Worm (Caenorhabditis elegans) whole organism, young adult: ENCODE results near the gene K03B4.8.

Experiments
- ama-1 ChIP-seq, 3 experiments: fragments of 150-350 bp in 1 of 3; sonication (generic microtip) in 2 of 3; optimal IDR thresholded peaks; 2 replicates each; lab custom pipeline; 2014 to 2018; ENCODE audit warnings: missing biosample characterization in 2 of 3, missing genetic modification characterization in 2 of 3, missing genetic modification reagents in 2 of 3
- egl-44 ChIP-seq: fragments of 200-800 bp; sonication (Bioruptor generic); IDR thresholded peaks from 2 replicates; pipeline ENCODE4 v1.3.6; 2022; ENCODE audit warnings: missing genetic modification reagents, missing genetic modification characterization, missing compliant biosample characterization
- sea-2 ChIP-seq: fragments of 200-800 bp; sonication (Bioruptor generic); IDR thresholded peaks from 2 replicates; pipeline ENCODE4 v1.3.6; 2022; ENCODE audit warnings: missing genetic modification characterization, missing compliant biosample characterization
- snpc-4 ChIP-seq, 5 experiments: fragments of 150-350 bp in 1 of 5; sonication (generic microtip) in 4 of 5; optimal IDR thresholded peaks; 2 replicates each; lab custom pipeline; 2014 to 2018; ENCODE audit warnings: missing genetic modification characterization in 5 of 5, missing biosample characterization in 3 of 5, antibody characterized with exemption in 2 of 5, mild to moderate bottlenecking in 2 of 5, missing compliant biosample characterization in 2 of 5, missing genotype in 2 of 5, moderate library complexity in 2 of 5, missing genetic modification reagents in 1 of 5

DNA sequence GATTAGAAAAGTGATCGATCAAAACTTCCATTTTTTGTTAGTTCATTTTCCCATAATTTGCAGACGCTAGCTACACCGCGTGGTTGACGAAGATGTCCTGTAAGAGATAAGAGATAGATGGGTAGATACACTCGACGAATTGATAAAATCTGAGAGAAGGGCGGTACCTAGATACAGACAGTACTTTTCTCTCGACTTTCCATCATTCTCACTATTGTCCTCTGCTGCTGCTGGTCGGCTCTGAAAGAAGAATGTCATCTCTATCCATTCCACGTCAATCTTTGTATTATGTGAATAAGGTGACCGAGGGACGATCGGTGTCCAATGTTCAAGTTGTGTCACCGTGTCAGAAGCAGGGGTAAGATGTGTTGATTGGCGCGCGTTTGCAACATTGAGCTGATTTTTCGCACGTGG, 45.9 kb downstream of the K03B4.8 start, which contains the start of gene pmt-2:
- no peak for TF ChIP-seq sea-2 (GFP tag; lab: Robert Waterston, UW)
- no peak for TF ChIP-seq snpc-4 (GFP tag; optimal IDR thresholded peaks at IDR 0.05; lab: Kevin White, UChicago)
- no peak for TF ChIP-seq snpc-4 (tag; optimal IDR thresholded peaks at IDR 0.05; lab: Kevin White, UChicago)
- no peak for TF ChIP-seq egl-44 (GFP tag; lab: Robert Waterston, UW)
- TF ChIP-seq ama-1 (optimal IDR thresholded peaks at IDR 0.05; lab: Kevin White, UChicago): no peak
- TF ChIP-seq ama-1 (GFP tag; optimal IDR thresholded peaks at IDR 0.05; lab: Kevin White, UChicago): no peak
